Fruit fly (Drosophila melanogaster) whole organism, embryonic: Measurements from ENCODE around the gene CG17839.

Experiments
- Antp ChIP-seq: fragments of 200-800 bp; sonication (Bioruptor generic); optimal IDR thresholded peaks from 3 replicates; lab custom pipeline; 2016; ENCODE audit warnings: missing biosample characterization, missing genetic modification characterization
- B-H1 ChIP-seq: fragments of 200-800 bp; sonication (Bioruptor generic); IDR thresholded peaks from 3 replicates; pipeline ENCODE4 v1.3.6; 2022; ENCODE audit warnings: missing biosample characterization, missing genetic modification characterization
- CG10274 ChIP-seq: fragments of 200-800 bp; sonication (Bioruptor generic); optimal IDR thresholded peaks from 3 replicates; lab custom pipeline; 2017; ENCODE audit warnings: missing biosample characterization, mild to moderate bottlenecking, missing genetic modification characterization
- CG10654 ChIP-seq: fragments of 200-800 bp; sonication (Bioruptor generic); optimal IDR thresholded peaks from 2 replicates; lab custom pipeline; 2016; ENCODE audit warnings: missing biosample characterization, missing genetic modification characterization
- CG10959 ChIP-seq: fragments of 200-800 bp; sonication (Bioruptor generic); IDR thresholded peaks from 2 replicates; pipeline ENCODE4 v1.3.6; 2022; ENCODE audit warnings: missing biosample characterization, missing genetic modification characterization
- CG11093 ChIP-seq: fragments of 200-800 bp; sonication (Bioruptor generic); IDR thresholded peaks from 3 replicates; pipeline ENCODE4 v1.3.6; 2022; ENCODE audit warnings: missing biosample characterization, missing genetic modification characterization
- CG11456 ChIP-seq: fragments of 200-800 bp; sonication (Bioruptor generic); IDR thresholded peaks from 3 replicates; pipeline ENCODE4 v1.3.6; 2022; ENCODE audit warnings: missing biosample characterization, missing genetic modification characterization
- CG11723 ChIP-seq: fragments of 200-800 bp; sonication (Bioruptor generic); optimal IDR thresholded peaks from 2 replicates; lab custom pipeline; 2017; ENCODE audit warnings: missing biosample characterization, mild to moderate bottlenecking, missing genetic modification characterization
- CG12769 ChIP-seq: fragments of 200-800 bp; sonication (Bioruptor generic); optimal IDR thresholded peaks from 2 replicates; lab custom pipeline; 2019; ENCODE audit warnings: missing biosample characterization, mild to moderate bottlenecking, missing genetic modification characterization, moderate library complexity
- CG13775 ChIP-seq: fragments of 200-800 bp; sonication (Bioruptor generic); optimal IDR thresholded peaks from 3 replicates; lab custom pipeline; 2017; ENCODE audit warnings: missing biosample characterization, mild to moderate bottlenecking, missing genetic modification characterization
- CG15514 ChIP-seq: fragments of 200-800 bp; sonication (Bioruptor generic); optimal IDR thresholded peaks from 3 replicates; lab custom pipeline; 2017; ENCODE audit warnings: missing biosample characterization, missing genetic modification characterization, mild to moderate bottlenecking, moderate library complexity, missing genetic modification reagents
- CG17568 ChIP-seq: fragments of 200-800 bp; sonication (Bioruptor generic); optimal IDR thresholded peaks from 2 replicates; lab custom pipeline; 2018; ENCODE audit warnings: missing biosample characterization, mild to moderate bottlenecking, missing genetic modification characterization, moderate library complexity
- CG17802 ChIP-seq: fragments of 200-800 bp; sonication (Bioruptor generic); optimal IDR thresholded peaks from 2 replicates; lab custom pipeline; 2018; ENCODE audit warnings: missing biosample characterization, mild to moderate bottlenecking, missing genetic modification characterization, moderate library complexity
- CG31388 ChIP-seq: fragments of 200-800 bp; sonication (Bioruptor generic); optimal IDR thresholded peaks from 2 replicates; lab custom pipeline; 2016; ENCODE audit warnings: missing biosample characterization, missing genetic modification characterization
- CG3407 ChIP-seq: fragments of 200-800 bp; sonication (Bioruptor generic); optimal IDR thresholded peaks from 2 replicates; lab custom pipeline; 2018; ENCODE audit warnings: missing biosample characterization, mild to moderate bottlenecking, missing genetic modification characterization
- CG34376 ChIP-seq: fragments of 200-800 bp; sonication (Bioruptor generic); optimal IDR thresholded peaks from 2 replicates; lab custom pipeline; 2018; ENCODE audit warnings: missing biosample characterization, mild to moderate bottlenecking, missing genetic modification characterization
- CG7987 ChIP-seq: fragments of 200-800 bp; sonication (Bioruptor generic); optimal IDR thresholded peaks from 2 replicates; lab custom pipeline; 2018; ENCODE audit warnings: missing biosample characterization, mild to moderate bottlenecking, missing genetic modification characterization, moderate library complexity
- CG8359 ChIP-seq: fragments of 200-800 bp; sonication (Bioruptor generic); optimal IDR thresholded peaks from 2 replicates; lab custom pipeline; 2017; ENCODE audit warnings: missing biosample characterization, mild to moderate bottlenecking, missing genetic modification characterization, borderline replicate concordance
- CG9437 ChIP-seq: fragments of 200-800 bp; sonication (Bioruptor generic); optimal IDR thresholded peaks from 2 replicates; lab custom pipeline; 2018; ENCODE audit warnings: missing biosample characterization, mild to moderate bottlenecking, missing genetic modification characterization
- CG9932 ChIP-seq: fragments of 200-800 bp; sonication (Bioruptor generic); IDR thresholded peaks from 2 replicates; pipeline ENCODE4 v1.3.6; 2022; ENCODE audit warnings: missing biosample characterization, missing genetic modification characterization
- CrebB ChIP-seq: fragments of 200-800 bp; sonication (Bioruptor generic); optimal IDR thresholded peaks from 3 replicates; lab custom pipeline; 2018; ENCODE audit warnings: missing biosample characterization, mild to moderate bottlenecking, missing genetic modification characterization
- D19B ChIP-seq: fragments of 200-800 bp; sonication (Bioruptor generic); optimal IDR thresholded peaks from 2 replicates; lab custom pipeline; 2017; ENCODE audit warnings: missing biosample characterization, mild to moderate bottlenecking, missing genetic modification characterization
- Jarid2 ChIP-seq: fragments of 200-800 bp; sonication (Bioruptor generic); optimal IDR thresholded peaks from 3 replicates; lab custom pipeline; 2017; ENCODE audit warnings: mild to moderate bottlenecking, missing biosample characterization, missing genetic modification reagents, missing genetic modification characterization
- Max ChIP-seq: fragments of 200-800 bp; sonication (Bioruptor generic); optimal IDR thresholded peaks from 2 replicates; lab custom pipeline; 2016; ENCODE audit warnings: missing biosample characterization, mild to moderate bottlenecking, missing genetic modification characterization
- Mrtf ChIP-seq: fragments of 200-800 bp; sonication (Bioruptor generic); IDR thresholded peaks from 3 replicates; pipeline ENCODE4 v1.3.6; 2022; ENCODE audit warnings: missing biosample characterization, missing genetic modification characterization
- Neu2 ChIP-seq: fragments of 200-800 bp; sonication (Bioruptor generic); optimal IDR thresholded peaks from 3 replicates; lab custom pipeline; 2016; ENCODE audit warnings: missing biosample characterization, missing genetic modification characterization, borderline replicate concordance
- Oaz ChIP-seq: fragments of 200-800 bp; sonication (Bioruptor generic); IDR thresholded peaks from 2 replicates; pipeline ENCODE4 v1.3.6; 2022; ENCODE audit warnings: missing biosample characterization, missing genetic modification characterization
- Scr ChIP-seq: fragments of 200-800 bp; sonication (Bioruptor generic); IDR thresholded peaks from 2 replicates; pipeline ENCODE4 v1.3.6; 2022; ENCODE audit warnings: missing biosample characterization, missing genetic modification characterization; ENCODE audit not compliant: partially characterized antibody
- bigmax ChIP-seq: fragments of 200-800 bp; sonication (Bioruptor generic); optimal IDR thresholded peaks from 2 replicates; lab custom pipeline; 2018; ENCODE audit warnings: missing biosample characterization, mild to moderate bottlenecking, missing genetic modification characterization
- br ChIP-seq: fragments of >200 bp; optimal IDR thresholded peaks from 2 replicates; lab custom pipeline; 2017
- croc ChIP-seq: fragments of 200-800 bp; sonication (Bioruptor generic); conservative IDR thresholded peaks from 3 replicates; pipeline ENCODE4 v1.3.6; 2022; ENCODE audit warnings: missing biosample characterization, missing genetic modification characterization
- crp ChIP-seq, 2 experiments: fragments of 200-800 bp; sonication (Bioruptor generic); optimal IDR thresholded peaks; 2 replicates in 1 of 2; 3 replicates in 1 of 2; lab custom pipeline; 2017; ENCODE audit warnings: missing biosample characterization in 2 of 2, missing genetic modification characterization in 2 of 2, mild to moderate bottlenecking in 1 of 2, moderate library complexity in 1 of 2
- eyg ChIP-seq: fragments of 200-800 bp; sonication (Bioruptor generic); optimal IDR thresholded peaks from 3 replicates; lab custom pipeline; 2016; ENCODE audit warnings: missing biosample characterization, missing genetic modification characterization
- ftz-f1 ChIP-seq: fragments of 200-800 bp; sonication (Bioruptor generic); optimal IDR thresholded peaks from 2 replicates; lab custom pipeline; 2016; ENCODE audit warnings: missing biosample characterization, missing genetic modification characterization
- gt ChIP-seq: fragments of 200-800 bp; sonication (Bioruptor generic); IDR thresholded peaks from 2 replicates; pipeline ENCODE4 v1.3.6; 2022; ENCODE audit warnings: missing biosample characterization, missing genetic modification characterization
- her ChIP-seq: fragments of 200-800 bp; sonication (Bioruptor generic); optimal IDR thresholded peaks from 2 replicates; lab custom pipeline; 2016; ENCODE audit warnings: missing biosample characterization, missing genetic modification characterization
- ind ChIP-seq: fragments of 200-800 bp; sonication (Bioruptor generic); optimal IDR thresholded peaks from 3 replicates; lab custom pipeline; 2016; ENCODE audit warnings: missing biosample characterization, missing genetic modification characterization
- insv ChIP-seq, 2 experiments: fragments of 200-800 bp; sonication (Bioruptor generic); optimal IDR thresholded peaks; 3 replicates each; lab custom pipeline; 2016 to 2018; ENCODE audit warnings: missing biosample characterization in 2 of 2, missing genetic modification characterization in 2 of 2
- nom ChIP-seq: fragments of 200-800 bp; sonication (Bioruptor generic); optimal IDR thresholded peaks from 2 replicates; lab custom pipeline; 2017; ENCODE audit warnings: missing biosample characterization, missing genetic modification characterization, mild to moderate bottlenecking, moderate library complexity, missing genetic modification reagents
- org-1 ChIP-seq: fragments of 200-800 bp; sonication (Bioruptor generic); optimal IDR thresholded peaks from 2 replicates; lab custom pipeline; 2017; ENCODE audit warnings: missing biosample characterization, missing genetic modification characterization
- rib ChIP-seq: fragments of 200-800 bp; sonication (Bioruptor generic); IDR thresholded peaks from 2 replicates; pipeline ENCODE4 v1.3.6; 2022; ENCODE audit warnings: missing biosample characterization, missing genetic modification characterization
- run ChIP-seq: fragments of 200-800 bp; sonication (Bioruptor generic); optimal IDR thresholded peaks from 3 replicates; lab custom pipeline; 2018; ENCODE audit warnings: missing biosample characterization, mild to moderate bottlenecking, missing genetic modification characterization
- sd ChIP-seq: fragments of 200-800 bp; sonication (Bioruptor generic); optimal IDR thresholded peaks from 3 replicates; lab custom pipeline; 2018; ENCODE audit warnings: missing biosample characterization, mild to moderate bottlenecking, missing genetic modification characterization, moderate library complexity
- sisA ChIP-seq: fragments of 200-800 bp; sonication (Bioruptor generic); IDR thresholded peaks from 2 replicates; pipeline ENCODE4 v1.3.6; 2022; ENCODE audit warnings: missing biosample characterization, missing genetic modification characterization
- slbo ChIP-seq: fragments of 200-800 bp; sonication (Bioruptor generic); IDR thresholded peaks from 2 replicates; pipeline ENCODE4 v1.3.6; 2022; ENCODE audit warnings: missing biosample characterization, missing genetic modification characterization
- tll ChIP-seq, 2 experiments: fragments of 200-800 bp in 1 of 2; fragments of >200 bp in 1 of 2; sonication (Bioruptor generic) in 1 of 2; optimal IDR thresholded peaks; 2 replicates each; lab custom pipeline; 2017 to 2019; ENCODE audit warnings: missing biosample characterization in 2 of 2, missing genetic modification characterization in 2 of 2, mild to moderate bottlenecking in 1 of 2, moderate library complexity in 1 of 2
- ttk ChIP-seq: fragments of 200-800 bp; sonication (Bioruptor generic); IDR thresholded peaks from 2 replicates; pipeline ENCODE4 v2.1.2; 2022; ENCODE audit warnings: missing biosample characterization, missing genetic modification characterization
- unpg ChIP-seq: fragments of 200-800 bp; sonication (Bioruptor generic); optimal IDR thresholded peaks from 3 replicates; lab custom pipeline; 2018; ENCODE audit warnings: missing biosample characterization, mild to moderate bottlenecking, missing genetic modification characterization, moderate library complexity

Gene CG17839

dm6 chr3L:14781082-14781862 is 23.7 kb upstream of the CG17839 start (continued):
- TF ChIP-seq crp (GFP tag; optimal IDR thresholded peaks at IDR 0.05; lab: Kevin White, UChicago) = peak in 1 of 2 experiments; percentile 67
- peak; percentile 2 for TF ChIP-seq CG10654 (GFP tag; lab: Kevin White, UChicago)
- TF ChIP-seq Neu2 (GFP tag; lab: Kevin White, UChicago) = no peak
- TF ChIP-seq her (GFP tag; lab: Kevin White, UChicago) = peak; percentile 68
- TF ChIP-seq CG12769 (tag; lab: Kevin White, UChicago) = peak; percentile 81
- TF ChIP-seq run (tag; lab: Kevin White, UChicago) = peak; percentile 90
- TF ChIP-seq eyg (GFP tag; lab: Kevin White, UChicago) = peak; percentile 34
- TF ChIP-seq slbo (GFP tag; lab: Robert Waterston, UW) = peak; percentile 56
- TF ChIP-seq B-H1 (GFP tag; lab: Robert Waterston, UW) = peak; percentile 11; the same call in 1 of the 3 replicates
- peak; percentile 49; the same call in 1 of the 2 replicates for TF ChIP-seq CG10959
- TF ChIP-seq CG11456 = 0 out of 3 replicates have a peak, but pooled peaks have one; percentile 20
- TF ChIP-seq gt = no peak
- TF ChIP-seq croc (GFP tag; lab: Robert Waterston, UW) = peak; percentile 14; the same call in 1 of the 3 replicates
- peak; percentile 98 for TF ChIP-seq CG7987 (GFP tag; lab: Kevin White, UChicago)
- TF ChIP-seq CG3407 = peak; percentile 12
- TF ChIP-seq ind (GFP tag; lab: Kevin White, UChicago) = peak; percentile 51
- TF ChIP-seq Jarid2 (GFP tag; lab: Kevin White, UChicago) = peak; percentile 33
- peak; percentile 94 for TF ChIP-seq sd
- TF ChIP-seq br = no peak
- peak; percentile 39 for TF ChIP-seq org-1 (GFP tag; lab: Kevin White, UChicago)
- peak; percentile 30 for TF ChIP-seq Antp (GFP tag; lab: Kevin White, UChicago)
- peak; percentile 40 for TF ChIP-seq ttk (GFP tag; lab: Robert Waterston, UW)
- peak; percentile 14; the same call in 1 of the 2 replicates for TF ChIP-seq Scr (GFP tag; lab: Robert Waterston, UW)
- TF ChIP-seq CG15514 (GFP tag; lab: Kevin White, UChicago) = peak; percentile 18
- peak; percentile 46 for TF ChIP-seq Max
- peak; percentile 75 for TF ChIP-seq CG13775 (GFP tag; lab: Kevin White, UChicago)
- peak; percentile 14 for TF ChIP-seq CG31388
- peak; percentile 64 for TF ChIP-seq CG17568 (GFP tag; lab: Kevin White, UChicago)
- no peak for TF ChIP-seq Oaz (GFP tag; lab: Robert Waterston, UW)
- TF ChIP-seq unpg (GFP tag; lab: Kevin White, UChicago) = peak; percentile 48
- no peak for TF ChIP-seq CG17802 (tag; lab: Kevin White, UChicago)
- peak; percentile 21 for TF ChIP-seq CG11723 (GFP tag; lab: Kevin White, UChicago)
- TF ChIP-seq tll (GFP tag; optimal IDR thresholded peaks at IDR 0.05; lab: Kevin White, UChicago) = peak in 1 of 2 experiments; percentile 78
- peak; percentile 55 for TF ChIP-seq CG8359 (GFP tag; lab: Kevin White, UChicago)
- TF ChIP-seq rib = peak; percentile 55
- TF ChIP-seq CG9437 (GFP tag; lab: Kevin White, UChicago) = peak; percentile 84
- 0 out of 2 replicates have a peak, but pooled peaks have one; percentile 13 for TF ChIP-seq CG9932 (GFP tag; lab: Robert Waterston, UW)
- 0 out of 3 replicates have a peak, but pooled peaks have one; percentile 29 for TF ChIP-seq CG11093 (GFP tag; lab: Robert Waterston, UW)
- peak; percentile 29 for TF ChIP-seq D19B (GFP tag; lab: Kevin White, UChicago)
- TF ChIP-seq bigmax (GFP tag; lab: Kevin White, UChicago) = no peak
- peak; percentile 85 for TF ChIP-seq CG34376 (GFP tag; lab: Kevin White, UChicago)
- TF ChIP-seq ftz-f1 (GFP tag; lab: Kevin White, UChicago) = peak; percentile 77
- TF ChIP-seq insv (GFP tag; optimal IDR thresholded peaks at IDR 0.05; lab: Kevin White, UChicago) = peak in 1 of 2 experiments; percentile 54
- peak; percentile 80 for TF ChIP-seq CrebB (tag; lab: Kevin White, UChicago)
- TF ChIP-seq CG10274 = no peak
- TF ChIP-seq Mrtf = 0 out of 3 replicates have a peak, but pooled peaks have one; percentile 23
- peak; percentile 56 for TF ChIP-seq sisA (GFP tag; lab: Robert Waterston, UW)
- peak; percentile 96 for TF ChIP-seq nom
